Fruit fly (Drosophila melanogaster) whole organism, embryonic: ENCODE data around the gene Plc21C.
A peak's percentile ranks its signal among the peaks of the same experiment; 100 is the strongest.

Source experiments
- Atf3 ChIP-seq: fragments of 200-800 bp; sonication (Bioruptor generic); optimal IDR thresholded peaks from 3 replicates; lab custom pipeline; 2016; ENCODE audit warnings: missing biosample characterization, missing genetic modification characterization
- CG10565 ChIP-seq: fragments of 200-800 bp; sonication (Bioruptor generic); optimal IDR thresholded peaks from 3 replicates; lab custom pipeline; 2016; ENCODE audit warnings: missing biosample characterization, mild to moderate bottlenecking, missing genetic modification characterization
- CG11504 ChIP-seq: fragments of 200-800 bp; sonication (Bioruptor generic); optimal IDR thresholded peaks from 3 replicates; lab custom pipeline; 2019; ENCODE audit warnings: missing biosample characterization, mild to moderate bottlenecking, missing genetic modification characterization, moderate library complexity
- CG12071 ChIP-seq: fragments of 200-800 bp; sonication (Bioruptor generic); optimal IDR thresholded peaks from 3 replicates; lab custom pipeline; 2018; ENCODE audit warnings: missing biosample characterization, mild to moderate bottlenecking, missing genetic modification characterization
- CG12659 ChIP-seq: fragments of 200-800 bp; sonication (Bioruptor generic); optimal IDR thresholded peaks from 3 replicates; lab custom pipeline; 2017; ENCODE audit warnings: mild to moderate bottlenecking, missing biosample characterization, missing genetic modification reagents, missing genetic modification characterization
- CG12769 ChIP-seq: fragments of 200-800 bp; sonication (Bioruptor generic); optimal IDR thresholded peaks from 2 replicates; lab custom pipeline; 2019; ENCODE audit warnings: missing biosample characterization, mild to moderate bottlenecking, missing genetic modification characterization, moderate library complexity
- CG13296 ChIP-seq: fragments of 200-800 bp; sonication (Bioruptor generic); optimal IDR thresholded peaks from 3 replicates; lab custom pipeline; 2018; ENCODE audit warnings: missing biosample characterization, mild to moderate bottlenecking, missing genetic modification characterization
- CG13894 ChIP-seq: fragments of 200-800 bp; sonication (Bioruptor generic); optimal IDR thresholded peaks from 3 replicates; lab custom pipeline; 2018; ENCODE audit warnings: missing biosample characterization, mild to moderate bottlenecking, missing genetic modification characterization, moderate library complexity
- CG1529 ChIP-seq: fragments of 200-800 bp; sonication (Bioruptor generic); optimal IDR thresholded peaks from 3 replicates; lab custom pipeline; 2018; ENCODE audit warnings: missing biosample characterization, missing genetic modification characterization
- CG17829 ChIP-seq: fragments of 200-800 bp; optimal IDR thresholded peaks from 2 replicates; lab custom pipeline; 2019; ENCODE audit warnings: missing biosample characterization, mild to moderate bottlenecking, missing genetic modification characterization, moderate library complexity
- CG18599 ChIP-seq: fragments of 200-800 bp; sonication (Bioruptor generic); optimal IDR thresholded peaks from 3 replicates; lab custom pipeline; 2017; ENCODE audit warnings: missing biosample characterization, missing genetic modification characterization, mild to moderate bottlenecking, moderate library complexity, missing genetic modification reagents
- CG2202 ChIP-seq: fragments of 200-800 bp; sonication (Bioruptor generic); optimal IDR thresholded peaks from 2 replicates; lab custom pipeline; 2018; ENCODE audit warnings: missing biosample characterization, mild to moderate bottlenecking, missing genetic modification characterization
- CG2875 ChIP-seq: fragments of 200-800 bp; sonication (Bioruptor generic); optimal IDR thresholded peaks from 2 replicates; lab custom pipeline; 2017; ENCODE audit warnings: missing biosample characterization, mild to moderate bottlenecking, missing genetic modification characterization, missing genetic modification reagents
- CG30020 ChIP-seq: fragments of 200-800 bp; optimal IDR thresholded peaks from 2 replicates; lab custom pipeline; 2019; ENCODE audit warnings: missing biosample characterization, mild to moderate bottlenecking, missing genetic modification characterization, moderate library complexity
- CG32772 ChIP-seq: fragments of 200-800 bp; sonication (Bioruptor generic); IDR thresholded peaks from 2 replicates; pipeline ENCODE4 v1.3.6; 2022; ENCODE audit warnings: missing biosample characterization, missing genetic modification characterization
- CG4282 ChIP-seq: fragments of 200-800 bp; sonication (Bioruptor generic); optimal IDR thresholded peaks from 2 replicates; lab custom pipeline; 2016; ENCODE audit warnings: missing biosample characterization, missing genetic modification characterization
- CG4360 ChIP-seq: fragments of 200-800 bp; sonication (Bioruptor generic); IDR thresholded peaks from 2 replicates; pipeline ENCODE4 v1.3.6; 2022; ENCODE audit warnings: missing biosample characterization, missing genetic modification characterization
- CG4424 ChIP-seq: fragments of 200-800 bp; sonication (Bioruptor generic); optimal IDR thresholded peaks from 3 replicates; lab custom pipeline; 2016; ENCODE audit warnings: missing biosample characterization, missing genetic modification characterization
- CG5953 ChIP-seq: fragments of 200-800 bp; sonication (Bioruptor generic); IDR thresholded peaks from 2 replicates; pipeline ENCODE4 v1.3.6; 2022; ENCODE audit warnings: missing biosample characterization, missing genetic modification characterization
- CG7839 ChIP-seq: fragments of 200-800 bp; sonication (Bioruptor generic); optimal IDR thresholded peaks from 3 replicates; lab custom pipeline; 2018; ENCODE audit warnings: missing biosample characterization, mild to moderate bottlenecking, missing genetic modification characterization, moderate library complexity
- CG8290 ChIP-seq, 3 experiments: fragments of 200-800 bp; sonication (Bioruptor generic); optimal IDR thresholded peaks; 2 replicates each; lab custom pipeline; 2016 to 2019; ENCODE audit warnings: missing biosample characterization in 3 of 3, missing genetic modification characterization in 3 of 3, mild to moderate bottlenecking in 2 of 3, moderate library complexity in 1 of 3
- CG8944 ChIP-seq: fragments of 200-800 bp; sonication (Bioruptor generic); optimal IDR thresholded peaks from 3 replicates; lab custom pipeline; 2016; ENCODE audit warnings: missing biosample characterization, missing genetic modification characterization
- Camta ChIP-seq: fragments of 200-800 bp; sonication (Bioruptor generic); optimal IDR thresholded peaks from 2 replicates; lab custom pipeline; 2016; ENCODE audit warnings: missing biosample characterization, missing genetic modification characterization
- D19A ChIP-seq: fragments of 200-800 bp; optimal IDR thresholded peaks from 3 replicates; lab custom pipeline; 2019; ENCODE audit warnings: missing biosample characterization, mild to moderate bottlenecking, missing genetic modification characterization, moderate library complexity
- Dek ChIP-seq: fragments of 200-800 bp; sonication (Bioruptor generic); optimal IDR thresholded peaks from 3 replicates; lab custom pipeline; 2019; ENCODE audit warnings: missing biosample characterization, mild to moderate bottlenecking, missing genetic modification characterization, moderate library complexity
- Ets65A ChIP-seq: fragments of 200-800 bp; sonication (Bioruptor generic); peaks from one replicate; lab custom pipeline; 2016; ENCODE audit warnings: missing biosample characterization, missing genetic modification characterization
- Ets97D ChIP-seq: fragments of 200-800 bp; sonication (Bioruptor generic); optimal IDR thresholded peaks from 3 replicates; lab custom pipeline; 2016; ENCODE audit warnings: missing biosample characterization, missing genetic modification characterization
- HHEX ChIP-seq: fragments of 200-800 bp; sonication (Bioruptor generic); optimal IDR thresholded peaks from 3 replicates; lab custom pipeline; 2017; ENCODE audit warnings: missing biosample characterization, mild to moderate bottlenecking, missing genetic modification characterization, missing genetic modification reagents
- HLH3B ChIP-seq: fragments of 200-800 bp; sonication (Bioruptor generic); IDR thresholded peaks from 2 replicates; pipeline ENCODE4 v1.3.6; 2022; ENCODE audit warnings: missing biosample characterization, missing genetic modification characterization
- HmgZ ChIP-seq: fragments of 200-800 bp; sonication (Bioruptor generic); optimal IDR thresholded peaks from 2 replicates; lab custom pipeline; 2018; ENCODE audit warnings: missing biosample characterization, mild to moderate bottlenecking, missing genetic modification characterization
- Hr78 ChIP-seq, 2 experiments: fragments of 200-800 bp in 1 of 2; fragments of >200 bp in 1 of 2; sonication (Bioruptor generic) in 1 of 2; optimal IDR thresholded peaks; 2 replicates each; lab custom pipeline; 2017 to 2019; ENCODE audit warnings: missing biosample characterization in 2 of 2, missing genetic modification characterization in 2 of 2, mild to moderate bottlenecking in 1 of 2, moderate library complexity in 1 of 2
- Lim3 ChIP-seq: fragments of 200-800 bp; sonication (Bioruptor generic); IDR thresholded peaks from 2 replicates; pipeline ENCODE4 v1.3.6; 2022; ENCODE audit warnings: missing biosample characterization, missing genetic modification characterization
- Spps ChIP-seq: fragments of 200-800 bp; sonication (Bioruptor generic); optimal IDR thresholded peaks from 2 replicates; lab custom pipeline; 2018; ENCODE audit warnings: missing biosample characterization, mild to moderate bottlenecking, missing genetic modification characterization
- Tbp ChIP-seq: fragments of >200 bp; optimal IDR thresholded peaks from 2 replicates; lab custom pipeline; 2018; ENCODE audit warnings: missing biosample characterization, missing genetic modification characterization
- amos ChIP-seq: fragments of 200-800 bp; sonication (Bioruptor generic); IDR thresholded peaks from 2 replicates; pipeline ENCODE4 v1.3.6; 2022; ENCODE audit warnings: missing biosample characterization, missing genetic modification characterization; ENCODE audit not compliant: partially characterized antibody
- aop ChIP-seq: fragments of 200-800 bp; sonication (Bioruptor generic); IDR thresholded peaks from 2 replicates; pipeline ENCODE4 v1.3.6; 2022; ENCODE audit warnings: missing biosample characterization, missing genetic modification characterization
- bowl ChIP-seq: fragments of 200-800 bp; sonication (Bioruptor generic); IDR thresholded peaks from 2 replicates; pipeline ENCODE4 v1.3.6; 2022; ENCODE audit warnings: missing biosample characterization, missing genetic modification characterization
- dmrt99B ChIP-seq: fragments of 200-800 bp; sonication (Bioruptor generic); optimal IDR thresholded peaks from 2 replicates; lab custom pipeline; 2018; ENCODE audit warnings: missing biosample characterization, mild to moderate bottlenecking, missing genetic modification characterization, moderate library complexity
- ewg ChIP-seq: fragments of 200-800 bp; sonication (Bioruptor generic); optimal IDR thresholded peaks from 3 replicates; lab custom pipeline; 2017; ENCODE audit warnings: mild to moderate bottlenecking, missing biosample characterization, missing genetic modification reagents, missing genetic modification characterization
- hb ChIP-seq: fragments of 200-800 bp; sonication (Bioruptor generic); IDR thresholded peaks from 3 replicates; pipeline ENCODE4 v1.3.6; 2022; ENCODE audit warnings: missing biosample characterization, missing genetic modification characterization; ENCODE audit not compliant: partially characterized antibody
- hkb ChIP-seq, 2 experiments: fragments of 200-800 bp in 1 of 2; fragments of >200 bp in 1 of 2; sonication (Bioruptor generic) in 1 of 2; IDR thresholded peaks in 1 of 2; optimal IDR thresholded peaks in 1 of 2; 2 replicates each; pipeline versions ENCODE4 v1.3.6 to Lab custom; 2017 to 2022; ENCODE audit warnings: missing biosample characterization in 1 of 2, missing genetic modification characterization in 1 of 2
- inv ChIP-seq: fragments of 200-800 bp; sonication (Bioruptor generic); IDR thresholded peaks from 2 replicates; pipeline ENCODE4 v1.3.6; 2022; ENCODE audit warnings: missing biosample characterization, missing genetic modification characterization; ENCODE audit not compliant: partially characterized antibody
- mld ChIP-seq: fragments of 200-800 bp; sonication (Bioruptor generic); IDR thresholded peaks from 3 replicates; pipeline ENCODE4 v1.3.6; 2022; ENCODE audit warnings: missing biosample characterization, missing genetic modification characterization; ENCODE audit not compliant: partially characterized antibody
- nerfin-2 ChIP-seq: fragments of 200-800 bp; sonication (Bioruptor generic); IDR thresholded peaks from 2 replicates; pipeline ENCODE4 v1.3.6; 2022; ENCODE audit warnings: missing biosample characterization, missing genetic modification characterization; ENCODE audit not compliant: partially characterized antibody
- seq ChIP-seq: fragments of 200-800 bp; sonication (Bioruptor generic); IDR thresholded peaks from 2 replicates; pipeline ENCODE4 v1.3.6; 2022; ENCODE audit warnings: missing biosample characterization, missing genetic modification characterization
- sisA ChIP-seq: fragments of 200-800 bp; sonication (Bioruptor generic); IDR thresholded peaks from 2 replicates; pipeline ENCODE4 v1.3.6; 2022; ENCODE audit warnings: missing biosample characterization, missing genetic modification characterization
- slou ChIP-seq: fragments of 200-800 bp; sonication (Bioruptor generic); optimal IDR thresholded peaks from 3 replicates; lab custom pipeline; 2016; ENCODE audit warnings: missing biosample characterization, missing genetic modification characterization
- stc ChIP-seq: fragments of 200-800 bp; sonication (Bioruptor generic); IDR thresholded peaks from 2 replicates; pipeline ENCODE4 v1.3.6; 2022; ENCODE audit warnings: missing biosample characterization, missing genetic modification characterization
- tgo ChIP-seq: fragments of 200-800 bp; sonication (Bioruptor generic); IDR thresholded peaks from 3 replicates; pipeline ENCODE4 v1.3.6; 2022; ENCODE audit warnings: missing biosample characterization, missing genetic modification characterization

The Plc21C gene

DNA sequence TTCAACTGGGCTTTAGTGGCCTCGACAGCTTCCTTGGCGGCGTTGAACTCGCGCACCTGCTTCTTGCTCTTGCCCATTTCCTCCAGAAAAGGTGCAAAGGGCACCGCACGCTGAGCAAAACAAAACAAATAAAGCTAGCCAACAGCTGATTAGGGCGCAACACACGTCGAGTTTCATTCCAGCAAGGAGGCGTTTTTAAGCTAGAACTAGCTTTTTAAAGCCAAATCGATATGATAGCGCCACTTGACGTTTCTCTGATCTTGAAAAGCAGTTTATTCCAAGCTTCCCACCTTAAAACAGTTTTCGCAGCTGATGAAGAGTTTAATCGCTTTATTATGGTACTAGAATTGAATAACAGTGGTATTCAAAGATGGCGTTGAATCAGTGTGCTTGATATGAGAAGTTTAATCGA is 22.7 kb upstream of the Plc21C start, which contains the start of gene CG11601 (continued):
- TF ChIP-seq CG12071 (GFP tag; lab: Kevin White, UChicago) = no peak
- TF ChIP-seq Ets65A (GFP tag; lab: Kevin White, UChicago) = peak; percentile 80
- peak; percentile 55 for TF ChIP-seq HmgZ (tag; lab: Kevin White, UChicago)
- TF ChIP-seq CG5953 (GFP tag; lab: Robert Waterston, UW) = no peak
- peak; percentile 55 for TF ChIP-seq hkb (optimal IDR thresholded peaks at IDR 0.05; lab: Kevin White, UChicago)
- no peak for TF ChIP-seq hkb (GFP tag; IDR thresholded peaks at IDR 0.05; lab: Robert Waterston, UW)
- TF ChIP-seq CG30020 = peak; percentile 15
- TF ChIP-seq CG4282 (GFP tag; lab: Kevin White, UChicago) = peak; percentile 59
- no peak for TF ChIP-seq CG2202 (tag; lab: Kevin White, UChicago)
- TF ChIP-seq amos (GFP tag; lab: Robert Waterston, UW) = peak; percentile 31; the same call in 1 of the 2 replicates
- TF ChIP-seq CG8290 (GFP tag; optimal IDR thresholded peaks at IDR 0.05; lab: Kevin White, UChicago) = no peak
- peak in 1 of 2 experiments; percentile 64 for TF ChIP-seq CG8290 (tag; optimal IDR thresholded peaks at IDR 0.05; lab: Kevin White, UChicago)
- TF ChIP-seq D19A (tag; lab: Kevin White, UChicago) = no peak
- no peak for TF ChIP-seq Tbp (GFP tag; lab: Kevin White, UChicago)
- no peak for TF ChIP-seq CG4424 (GFP tag; lab: Kevin White, UChicago)
- no peak for TF ChIP-seq CG12769
- TF ChIP-seq CG17829 (tag; lab: Kevin White, UChicago) = peak; percentile 34
- TF ChIP-seq Dek = no peak
- no peak for TF ChIP-seq aop (GFP tag; lab: Robert Waterston, UW)
- no peak for TF ChIP-seq CG13296 (GFP tag; lab: Kevin White, UChicago)
- TF ChIP-seq CG2875 = no peak
- no peak for TF ChIP-seq CG1529 (GFP tag; lab: Kevin White, UChicago)
- no peak for TF ChIP-seq CG7839 (tag; lab: Kevin White, UChicago)
- no peak for TF ChIP-seq ewg (GFP tag; lab: Kevin White, UChicago)
- no peak for TF ChIP-seq seq (GFP tag; lab: Robert Waterston, UW)
- 0 out of 2 replicates have a peak, but pooled peaks have one; percentile 22 for TF ChIP-seq CG32772 (GFP tag; lab: Robert Waterston, UW)
- no peak for TF ChIP-seq Lim3
- no peak for TF ChIP-seq CG18599 (GFP tag; lab: Kevin White, UChicago)
- TF ChIP-seq CG13894 (tag; lab: Kevin White, UChicago) = peak; percentile 56
- TF ChIP-seq HHEX = peak; percentile 9
- TF ChIP-seq Atf3 = no peak
- TF ChIP-seq Ets97D (GFP tag; lab: Kevin White, UChicago) = peak; percentile 53
- TF ChIP-seq bowl (GFP tag; lab: Robert Waterston, UW) = no peak
- no peak for TF ChIP-seq dmrt99B (tag; lab: Kevin White, UChicago)
- peak; percentile 30; the same call in 1 of the 2 replicates for TF ChIP-seq stc (GFP tag; lab: Robert Waterston, UW)
- no peak for TF ChIP-seq CG4360
- TF ChIP-seq CG10565 (GFP tag; lab: Kevin White, UChicago) = no peak
- TF ChIP-seq HLH3B = no peak
- peak; percentile 29 for TF ChIP-seq CG11504 (tag; lab: Kevin White, UChicago)
- TF ChIP-seq Spps (tag; lab: Kevin White, UChicago) = no peak
- TF ChIP-seq nerfin-2 (GFP tag; lab: Robert Waterston, UW) = no peak
- TF ChIP-seq tgo = 0 out of 3 replicates have a peak, but pooled peaks have one; percentile 14
- peak in 1 of 2 experiments; percentile 1 for TF ChIP-seq Hr78 (GFP tag; optimal IDR thresholded peaks at IDR 0.05; lab: Kevin White, UChicago)
- peak; percentile 49 for TF ChIP-seq CG12659 (GFP tag; lab: Kevin White, UChicago)
- TF ChIP-seq sisA (GFP tag; lab: Robert Waterston, UW) = 0 out of 2 replicates have a peak, but pooled peaks have one; percentile 5
- no peak for TF ChIP-seq CG8944 (GFP tag; lab: Kevin White, UChicago)
- no peak for TF ChIP-seq mld
- no peak for TF ChIP-seq Camta (GFP tag; lab: Kevin White, UChicago)
- no peak for TF ChIP-seq hb (GFP tag; lab: Robert Waterston, UW)
- TF ChIP-seq inv (GFP tag; lab: Robert Waterston, UW) = no peak
- no peak for TF ChIP-seq slou (GFP tag; lab: Kevin White, UChicago)
